Fruit fly (Drosophila melanogaster) whole organism, embryonic: Measurements from ENCODE around the gene bma.

Experiments used
- Adf1 ChIP-seq: fragments of 200-800 bp; sonication (Bioruptor generic); IDR thresholded peaks from 2 replicates; pipeline ENCODE4 v1.3.6; 2022; ENCODE audit warnings: missing biosample characterization, missing genetic modification characterization
- Asciz ChIP-seq: fragments of 200-800 bp; sonication (Bioruptor generic); optimal IDR thresholded peaks from 2 replicates; lab custom pipeline; 2017; ENCODE audit warnings: missing biosample characterization, mild to moderate bottlenecking, missing genetic modification characterization, missing genetic modification reagents
- BEAF-32 ChIP-seq: fragments of 200-800 bp; sonication (Bioruptor generic); optimal IDR thresholded peaks from 3 replicates; lab custom pipeline; 2017; ENCODE audit warnings: missing biosample characterization, missing genetic modification characterization, mild to moderate bottlenecking, moderate library complexity, missing genetic modification reagents
- Blimp-1 ChIP-seq: fragments of 200-800 bp; sonication (Bioruptor generic); optimal IDR thresholded peaks from 3 replicates; lab custom pipeline; 2018; ENCODE audit warnings: missing biosample characterization, missing genetic modification characterization, mild to moderate bottlenecking, moderate library complexity, missing genetic modification reagents
- CG11560 ChIP-seq: fragments of 200-800 bp; sonication (Bioruptor generic); IDR thresholded peaks from 3 replicates; pipeline ENCODE4 v1.3.6; 2022; ENCODE audit warnings: missing biosample characterization, missing genetic modification characterization
- CG13894 ChIP-seq: fragments of 200-800 bp; sonication (Bioruptor generic); optimal IDR thresholded peaks from 3 replicates; lab custom pipeline; 2018; ENCODE audit warnings: missing biosample characterization, mild to moderate bottlenecking, missing genetic modification characterization, moderate library complexity
- CG1529 ChIP-seq: fragments of 200-800 bp; sonication (Bioruptor generic); optimal IDR thresholded peaks from 3 replicates; lab custom pipeline; 2018; ENCODE audit warnings: missing biosample characterization, missing genetic modification characterization
- CG15514 ChIP-seq: fragments of 200-800 bp; sonication (Bioruptor generic); optimal IDR thresholded peaks from 3 replicates; lab custom pipeline; 2017; ENCODE audit warnings: missing biosample characterization, missing genetic modification characterization, mild to moderate bottlenecking, moderate library complexity, missing genetic modification reagents
- CG17612 ChIP-seq: fragments of 200-800 bp; sonication (Bioruptor generic); IDR thresholded peaks from 2 replicates; pipeline ENCODE4 v1.3.6; 2022; ENCODE audit warnings: missing biosample characterization, missing genetic modification characterization
- CG17912 ChIP-seq: fragments of 200-800 bp; sonication (Bioruptor generic); optimal IDR thresholded peaks from 2 replicates; lab custom pipeline; 2018; ENCODE audit warnings: missing biosample characterization, mild to moderate bottlenecking, missing genetic modification characterization
- CG18599 ChIP-seq: fragments of 200-800 bp; sonication (Bioruptor generic); optimal IDR thresholded peaks from 3 replicates; lab custom pipeline; 2017; ENCODE audit warnings: missing biosample characterization, missing genetic modification characterization, mild to moderate bottlenecking, moderate library complexity, missing genetic modification reagents
- CG3407 ChIP-seq: fragments of 200-800 bp; sonication (Bioruptor generic); optimal IDR thresholded peaks from 2 replicates; lab custom pipeline; 2018; ENCODE audit warnings: missing biosample characterization, mild to moderate bottlenecking, missing genetic modification characterization
- CG34224 ChIP-seq: fragments of 200-800 bp; sonication (Bioruptor generic); IDR thresholded peaks from 3 replicates; pipeline ENCODE4 v1.3.6; 2022; ENCODE audit warnings: missing biosample characterization, missing genetic modification characterization; ENCODE audit not compliant: partially characterized antibody
- CG4854 ChIP-seq: fragments of 200-800 bp; sonication (Bioruptor generic); optimal IDR thresholded peaks from 2 replicates; lab custom pipeline; 2016; ENCODE audit warnings: missing biosample characterization, missing genetic modification characterization, inconsistent platforms
- CG7556 ChIP-seq: fragments of 200-800 bp; sonication (Bioruptor generic); optimal IDR thresholded peaks from 2 replicates; lab custom pipeline; 2017; ENCODE audit warnings: missing biosample characterization, mild to moderate bottlenecking, missing genetic modification characterization
- CTCF ChIP-seq: fragments of 200-800 bp; sonication (Bioruptor generic); optimal IDR thresholded peaks from 2 replicates; lab custom pipeline; 2017; ENCODE audit warnings: missing biosample characterization, mild to moderate bottlenecking, missing genetic modification characterization, moderate library complexity
- Dip3 ChIP-seq: fragments of 200-800 bp; sonication (Bioruptor generic); optimal IDR thresholded peaks from 3 replicates; lab custom pipeline; 2016; ENCODE audit warnings: missing biosample characterization, missing genetic modification characterization
- Fer3 ChIP-seq: fragments of 200-800 bp; sonication (Bioruptor generic); optimal IDR thresholded peaks from 2 replicates; lab custom pipeline; 2018; ENCODE audit warnings: missing biosample characterization, mild to moderate bottlenecking, missing genetic modification characterization, moderate library complexity
- Gsc ChIP-seq: fragments of 200-800 bp; sonication (Bioruptor generic); IDR thresholded peaks from 2 replicates; pipeline ENCODE4 v1.3.6; 2022; ENCODE audit warnings: missing biosample characterization, missing genetic modification characterization
- HHEX ChIP-seq: fragments of 200-800 bp; sonication (Bioruptor generic); optimal IDR thresholded peaks from 3 replicates; lab custom pipeline; 2017; ENCODE audit warnings: missing biosample characterization, mild to moderate bottlenecking, missing genetic modification characterization, missing genetic modification reagents
- Hr3 ChIP-seq: fragments of 200-800 bp; sonication (Bioruptor generic); optimal IDR thresholded peaks from 3 replicates; lab custom pipeline; 2016; ENCODE audit warnings: missing biosample characterization, missing genetic modification characterization
- Hr51 ChIP-seq, 2 experiments: fragments of 200-800 bp; sonication (Bioruptor generic); optimal IDR thresholded peaks; 2 replicates in 1 of 2; 3 replicates in 1 of 2; lab custom pipeline; 2016 to 2018; ENCODE audit warnings: missing biosample characterization in 2 of 2, missing genetic modification characterization in 2 of 2, mild to moderate bottlenecking in 1 of 2, moderate library complexity in 1 of 2
- Myb ChIP-seq: fragments of 200-800 bp; sonication (Bioruptor generic); optimal IDR thresholded peaks from 2 replicates; lab custom pipeline; 2016; ENCODE audit warnings: missing biosample characterization, missing genetic modification characterization
- Ravus ChIP-seq: fragments of 200-800 bp; sonication (Bioruptor generic); IDR thresholded peaks from 2 replicates; pipeline ENCODE4 v1.3.6; 2022; ENCODE audit warnings: missing biosample characterization, missing genetic modification characterization
- Rx ChIP-seq: fragments of 200-800 bp; sonication (Bioruptor generic); IDR thresholded peaks from 2 replicates; pipeline ENCODE4 v1.3.6; 2022; ENCODE audit warnings: missing biosample characterization, missing genetic modification characterization
- Sin3A ChIP-seq: fragments of >200 bp; optimal IDR thresholded peaks from 2 replicates; lab custom pipeline; 2018
- Sox100B ChIP-seq: fragments of 200-800 bp; sonication (Bioruptor generic); optimal IDR thresholded peaks from 3 replicates; lab custom pipeline; 2018; ENCODE audit warnings: missing biosample characterization, mild to moderate bottlenecking, missing genetic modification characterization
- Vsx1 ChIP-seq: fragments of 200-800 bp; sonication (Bioruptor generic); optimal IDR thresholded peaks from 2 replicates; lab custom pipeline; 2017; ENCODE audit warnings: missing biosample characterization, mild to moderate bottlenecking, missing genetic modification characterization, missing genetic modification reagents
- ara ChIP-seq: fragments of 200-800 bp; sonication (Bioruptor generic); IDR thresholded peaks from 2 replicates; pipeline ENCODE4 v1.3.6; 2022; ENCODE audit warnings: missing biosample characterization, missing genetic modification characterization
- bbx ChIP-seq: fragments of 200-800 bp; sonication (Bioruptor generic); IDR thresholded peaks from 2 replicates; pipeline ENCODE4 v1.3.6; 2022; ENCODE audit warnings: missing biosample characterization, missing genetic modification characterization; ENCODE audit not compliant: partially characterized antibody
- chn ChIP-seq: fragments of 200-800 bp; sonication (Bioruptor generic); optimal IDR thresholded peaks from 2 replicates; lab custom pipeline; 2016; ENCODE audit warnings: missing biosample characterization, missing genetic modification characterization
- dati ChIP-seq: fragments of 200-800 bp; sonication (Bioruptor generic); IDR thresholded peaks from 2 replicates; pipeline ENCODE4 v1.3.6; 2022; ENCODE audit warnings: missing biosample characterization, missing genetic modification characterization
- dimm ChIP-seq: fragments of 200-800 bp; sonication (Bioruptor generic); IDR thresholded peaks from 2 replicates; pipeline ENCODE4 v1.3.6; 2022; ENCODE audit warnings: missing biosample characterization, missing genetic modification characterization
- dmrt99B ChIP-seq: fragments of 200-800 bp; sonication (Bioruptor generic); optimal IDR thresholded peaks from 2 replicates; lab custom pipeline; 2018; ENCODE audit warnings: missing biosample characterization, mild to moderate bottlenecking, missing genetic modification characterization, moderate library complexity
- esg ChIP-seq: fragments of 200-800 bp; sonication (Bioruptor generic); conservative IDR thresholded peaks from 2 replicates; pipeline ENCODE4 v1.3.6; 2022; ENCODE audit warnings: missing biosample characterization, missing genetic modification characterization
- hth ChIP-seq: fragments of >200 bp; optimal IDR thresholded peaks from 2 replicates; lab custom pipeline; 2017; ENCODE audit warnings: inconsistent platforms
- insv ChIP-seq, 2 experiments: fragments of 200-800 bp; sonication (Bioruptor generic); optimal IDR thresholded peaks; 3 replicates each; lab custom pipeline; 2016 to 2018; ENCODE audit warnings: missing biosample characterization in 2 of 2, missing genetic modification characterization in 2 of 2
- kay ChIP-seq: fragments of 200-800 bp; sonication (Bioruptor generic); optimal IDR thresholded peaks from 2 replicates; lab custom pipeline; 2016; ENCODE audit warnings: missing biosample characterization, missing genetic modification characterization
- odd ChIP-seq: fragments of 200-800 bp; sonication (Bioruptor generic); optimal IDR thresholded peaks from 2 replicates; lab custom pipeline; 2017; ENCODE audit warnings: missing biosample characterization, mild to moderate bottlenecking, missing genetic modification characterization
- pfk ChIP-seq: fragments of 200-800 bp; sonication (Bioruptor generic); optimal IDR thresholded peaks from 2 replicates; lab custom pipeline; 2018; ENCODE audit warnings: missing biosample characterization, mild to moderate bottlenecking, missing genetic modification characterization, moderate library complexity
- psq ChIP-seq: fragments of 200-800 bp; sonication (Bioruptor generic); optimal IDR thresholded peaks from 2 replicates; lab custom pipeline; 2017; ENCODE audit warnings: missing biosample characterization, missing genetic modification characterization
- repo ChIP-seq: fragments of 200-800 bp; sonication (Bioruptor generic); optimal IDR thresholded peaks from 2 replicates; lab custom pipeline; 2016; ENCODE audit warnings: missing biosample characterization, missing genetic modification characterization
- ro ChIP-seq: fragments of 200-800 bp; sonication (Bioruptor generic); IDR thresholded peaks from 2 replicates; pipeline ENCODE4 v1.3.6; 2022; ENCODE audit warnings: missing biosample characterization, missing genetic modification characterization
- sd ChIP-seq: fragments of 200-800 bp; sonication (Bioruptor generic); optimal IDR thresholded peaks from 3 replicates; lab custom pipeline; 2018; ENCODE audit warnings: missing biosample characterization, mild to moderate bottlenecking, missing genetic modification characterization, moderate library complexity
- stwl ChIP-seq: fragments of 200-800 bp; sonication (Bioruptor generic); optimal IDR thresholded peaks from 3 replicates; lab custom pipeline; 2018; ENCODE audit warnings: missing biosample characterization, mild to moderate bottlenecking, missing genetic modification characterization, moderate library complexity
- sug ChIP-seq: fragments of 200-800 bp; optimal IDR thresholded peaks from 2 replicates; lab custom pipeline; 2019; ENCODE audit warnings: missing biosample characterization, mild to moderate bottlenecking, missing genetic modification characterization, moderate library complexity
- ttk ChIP-seq: fragments of 200-800 bp; sonication (Bioruptor generic); IDR thresholded peaks from 2 replicates; pipeline ENCODE4 v2.1.2; 2022; ENCODE audit warnings: missing biosample characterization, missing genetic modification characterization
- tup ChIP-seq: fragments of 200-800 bp; sonication (Bioruptor generic); optimal IDR thresholded peaks from 2 replicates; lab custom pipeline; 2016; ENCODE audit warnings: missing biosample characterization, mild to moderate bottlenecking, missing genetic modification characterization, moderate library complexity
- yki ChIP-seq: fragments of >200 bp; optimal IDR thresholded peaks from 3 replicates; lab custom pipeline; 2018
- zen2 ChIP-seq: fragments of 200-800 bp; sonication (Bioruptor generic); IDR thresholded peaks from 3 replicates; pipeline ENCODE4 v1.3.6; 2022; ENCODE audit warnings: missing biosample characterization, missing genetic modification characterization; ENCODE audit not compliant: partially characterized antibody

The bma gene

DNA sequence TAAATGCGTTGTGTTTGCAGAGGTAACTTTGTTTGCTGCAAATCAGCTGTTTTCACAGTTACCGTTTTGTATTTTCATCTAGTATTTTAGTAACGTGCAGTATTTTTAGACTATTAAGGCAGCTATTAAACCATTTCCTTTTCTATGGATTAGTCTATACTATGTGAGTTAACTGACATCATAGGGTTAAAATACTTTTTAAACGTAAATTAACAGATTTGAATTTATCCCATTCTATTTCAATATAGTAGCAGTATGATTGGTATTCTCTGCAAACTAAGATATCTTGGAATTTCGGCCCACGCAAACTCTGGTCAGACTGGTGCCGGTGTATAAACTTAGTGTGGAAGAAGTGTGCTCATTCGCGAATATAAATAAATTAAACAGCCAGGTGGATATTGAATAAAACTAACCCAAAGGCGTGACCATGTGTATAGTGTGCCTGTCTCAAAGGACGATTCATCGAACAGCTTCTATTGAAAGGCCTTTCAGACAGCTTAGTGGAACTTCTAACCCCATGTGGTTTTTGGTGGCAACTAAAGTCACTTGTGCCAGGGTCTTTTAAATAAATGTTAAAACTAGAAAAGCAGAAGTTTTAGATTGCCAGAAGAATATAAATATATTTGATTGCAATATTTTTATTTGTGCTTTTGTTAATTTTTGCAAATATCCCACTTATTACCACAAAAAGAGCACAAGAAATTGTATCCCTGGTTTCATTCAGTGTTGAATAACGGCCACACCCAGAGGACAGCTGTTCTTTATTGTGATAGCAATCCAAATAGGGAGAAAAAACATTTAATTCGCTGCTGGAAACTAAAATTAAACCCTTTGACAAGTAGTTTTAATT lies 64.3 kb downstream of the bma start, which contains the start of the genes CG6674, CG42455 and vnc (continued):
- peak; percentile 25 for TF ChIP-seq BEAF-32 (GFP tag; lab: Kevin White, UChicago)
- TF ChIP-seq chn (GFP tag; lab: Kevin White, UChicago), result no peak
- peak; percentile 10 for TF ChIP-seq CG18599 (GFP tag; lab: Kevin White, UChicago)
- no peak for TF ChIP-seq Rx (GFP tag; lab: Robert Waterston, UW)
- TF ChIP-seq Gsc (GFP tag; lab: Robert Waterston, UW), result no peak
- TF ChIP-seq Sin3A, result peak; percentile 37
- peak; percentile 11 for TF ChIP-seq CG15514 (GFP tag; lab: Kevin White, UChicago)
- TF ChIP-seq insv (GFP tag; optimal IDR thresholded peaks at IDR 0.05; lab: Kevin White, UChicago), result no peak
- TF ChIP-seq CG34224, result no peak
- TF ChIP-seq psq (GFP tag; lab: Kevin White, UChicago), result no peak
- TF ChIP-seq ttk (GFP tag; lab: Robert Waterston, UW), result no peak
- TF ChIP-seq kay (GFP tag; lab: Kevin White, UChicago), result no peak
- no peak for TF ChIP-seq CG17612 (GFP tag; lab: Robert Waterston, UW)
- no peak for TF ChIP-seq dimm (GFP tag; lab: Robert Waterston, UW)
- peak; percentile 55 for TF ChIP-seq stwl (tag; lab: Kevin White, UChicago)
- peak; percentile 16 for TF ChIP-seq Hr3
- TF ChIP-seq Adf1 (GFP tag; lab: Robert Waterston, UW), result no peak
- peak; percentile 1 for TF ChIP-seq CG7556 (GFP tag; lab: Kevin White, UChicago)
- no peak for TF ChIP-seq zen2 (GFP tag; lab: Robert Waterston, UW)
- TF ChIP-seq CG13894 (tag; lab: Kevin White, UChicago), result no peak
- 0 out of 2 replicates have a peak, but pooled peaks have one; percentile 15 for TF ChIP-seq bbx
- no peak for TF ChIP-seq CG4854 (GFP tag; lab: Kevin White, UChicago)
- peak; percentile 32 for TF ChIP-seq CG3407
- no peak for TF ChIP-seq ara (GFP tag; lab: Robert Waterston, UW)
- TF ChIP-seq sug (tag; lab: Kevin White, UChicago), result peak; percentile 35
- TF ChIP-seq repo (GFP tag; lab: Kevin White, UChicago), result no peak
- TF ChIP-seq Blimp-1 (GFP tag; lab: Kevin White, UChicago), result no peak
- TF ChIP-seq esg (GFP tag; lab: Robert Waterston, UW), result no peak
- peak; percentile 22 for TF ChIP-seq pfk (GFP tag; lab: Kevin White, UChicago)
- TF ChIP-seq Sox100B (GFP tag; lab: Kevin White, UChicago), result peak; percentile 45
- no peak for TF ChIP-seq CG1529 (GFP tag; lab: Kevin White, UChicago)
- no peak for TF ChIP-seq odd
- TF ChIP-seq Myb, result no peak
- peak in 1 of 2 experiments; percentile 19 for TF ChIP-seq Hr51 (GFP tag; optimal IDR thresholded peaks at IDR 0.05; lab: Kevin White, UChicago)
- no peak for TF ChIP-seq ro
- TF ChIP-seq HHEX (GFP tag; lab: Kevin White, UChicago), result no peak
- peak; percentile 37 for TF ChIP-seq CTCF (GFP tag; lab: Kevin White, UChicago)
- peak; percentile 47 for TF ChIP-seq sd (tag; lab: Kevin White, UChicago)
- no peak for TF ChIP-seq yki (lab: Kevin White, UChicago)
- TF ChIP-seq Vsx1 (GFP tag; lab: Kevin White, UChicago), result no peak
- TF ChIP-seq CG17912 (GFP tag; lab: Kevin White, UChicago), result no peak
- no peak for TF ChIP-seq dmrt99B (tag; lab: Kevin White, UChicago)
- TF ChIP-seq hth, result no peak
- no peak for TF ChIP-seq tup (GFP tag; lab: Kevin White, UChicago)
- TF ChIP-seq Dip3, result peak; percentile 10
- TF ChIP-seq Fer3, result no peak
- TF ChIP-seq Ravus, result no peak
- TF ChIP-seq CG11560, result no peak
- no peak for TF ChIP-seq dati (GFP tag; lab: Robert Waterston, UW)
- no peak for TF ChIP-seq Asciz
